Worm (Caenorhabditis elegans) whole organism, L1 larva: ENCODE measurements around the gene ins-10.

Experiments used
- C04F5.9 ChIP-seq: sonication (generic microtip); optimal IDR thresholded peaks from 2 replicates; lab custom pipeline; 2016; ENCODE audit warnings: missing genetic modification characterization, missing compliant biosample characterization
- C16A3.4 ChIP-seq: fragments of 150-350 bp; optimal IDR thresholded peaks from 2 replicates; lab custom pipeline; 2014; ENCODE audit warnings: missing biosample characterization, missing genetic modification characterization
- C34B4.2 ChIP-seq: sonication (generic microtip); optimal IDR thresholded peaks from 2 replicates; lab custom pipeline; 2017; ENCODE audit warnings: mild to moderate bottlenecking, missing genetic modification characterization, missing compliant biosample characterization
- F16B12.6 ChIP-seq: fragments of 150-350 bp; optimal IDR thresholded peaks from 2 replicates; lab custom pipeline; 2014; ENCODE audit warnings: missing biosample characterization, missing genetic modification characterization
- aly-2 ChIP-seq: fragments of 150-350 bp; optimal IDR thresholded peaks from 2 replicates; lab custom pipeline; 2014; ENCODE audit warnings: missing biosample characterization, missing genetic modification characterization
- blmp-1 ChIP-seq: fragments of 150-350 bp; optimal IDR thresholded peaks from 2 replicates; lab custom pipeline; 2014; ENCODE audit warnings: missing biosample characterization, missing genetic modification characterization
- ceh-63 ChIP-seq: fragments of 200-800 bp; sonication (Bioruptor generic); optimal IDR thresholded peaks from 2 replicates; lab custom pipeline; 2018; ENCODE audit warnings: mild to moderate bottlenecking, missing genetic modification characterization, missing compliant biosample characterization
- ceh-82 ChIP-seq, 3 experiments: fragments of 150-350 bp in 1 of 3; sonication (generic microtip) in 2 of 3; optimal IDR thresholded peaks; 2 replicates each; lab custom pipeline; 2014 to 2017; ENCODE audit warnings: missing biosample characterization in 3 of 3, missing genetic modification characterization in 3 of 3
- ceh-88 ChIP-seq: fragments of 200-800 bp; sonication (Bioruptor generic); IDR thresholded peaks from 2 replicates; pipeline ENCODE4 v1.3.6; 2022; ENCODE audit warnings: missing genetic modification characterization, missing compliant biosample characterization
- ceh-90 ChIP-seq: sonication (generic microtip); optimal IDR thresholded peaks from 2 replicates; lab custom pipeline; 2016; ENCODE audit warnings: missing genetic modification characterization, missing compliant biosample characterization
- ces-1 ChIP-seq: fragments of 150-350 bp; optimal IDR thresholded peaks from 2 replicates; lab custom pipeline; 2014; ENCODE audit warnings: missing biosample characterization, missing genetic modification reagents, missing genetic modification characterization
- dsc-1 ChIP-seq: sonication (generic microtip); optimal IDR thresholded peaks from 2 replicates; lab custom pipeline; 2016; ENCODE audit warnings: mild to moderate bottlenecking, missing genetic modification characterization, missing compliant biosample characterization
- efl-1 ChIP-seq, 4 experiments: fragments of 150-350 bp; optimal IDR thresholded peaks in 3 of 4; peaks in 1 of 4; 1 replicate in 1 of 4; 2 replicates in 3 of 4; lab custom pipeline; 2014; ENCODE audit warnings: missing biosample characterization in 2 of 4, missing genetic modification characterization in 2 of 4, missing genetic modification reagents in 2 of 4
- egl-13 ChIP-seq: sonication (generic microtip); optimal IDR thresholded peaks from 2 replicates; lab custom pipeline; 2016; ENCODE audit warnings: missing genotype, missing genetic modification reagents, missing genetic modification characterization, missing compliant biosample characterization
- egl-27 ChIP-seq, 2 experiments: fragments of 150-350 bp in 1 of 2; sonication (generic microtip); optimal IDR thresholded peaks; 3 replicates each; lab custom pipeline; 2017 to 2018; ENCODE audit warnings: missing biosample characterization in 2 of 2, missing genetic modification characterization in 2 of 2, missing genetic modification reagents in 2 of 2
- elt-3 ChIP-seq, 6 experiments: fragments of 150-350 bp in 1 of 6; sonication (generic microtip); optimal IDR thresholded peaks; 2 replicates each; lab custom pipeline; 2017 to 2018; ENCODE audit warnings: missing biosample characterization in 6 of 6, missing genetic modification characterization in 6 of 6, inconsistent platforms in 1 of 6
- ets-5 ChIP-seq: fragments of 200-800 bp; sonication (Bioruptor generic); IDR thresholded peaks from 2 replicates; pipeline ENCODE4 v1.3.6; 2022; ENCODE audit warnings: missing genetic modification characterization, missing compliant biosample characterization
- fkh-10 ChIP-seq: sonication (generic microtip); optimal IDR thresholded peaks from 2 replicates; lab custom pipeline; 2017; ENCODE audit warnings: missing biosample characterization, missing genetic modification reagents, missing genetic modification characterization
- fkh-8 ChIP-seq: sonication (generic microtip); optimal IDR thresholded peaks from 2 replicates; lab custom pipeline; 2016; ENCODE audit warnings: mild to moderate bottlenecking, missing genetic modification characterization, missing compliant biosample characterization
- hlh-17 ChIP-seq: fragments of 200-800 bp; sonication (Bioruptor generic); optimal IDR thresholded peaks from 2 replicates; lab custom pipeline; 2018; ENCODE audit warnings: missing genetic modification characterization, mild to moderate bottlenecking, missing compliant biosample characterization, moderate library complexity, borderline replicate concordance
- hlh-4 ChIP-seq: sonication (generic microtip); optimal IDR thresholded peaks from 2 replicates; lab custom pipeline; 2016; ENCODE audit warnings: mild to moderate bottlenecking, missing genetic modification characterization, missing compliant biosample characterization
- hpl-2 ChIP-seq: fragments of 150-350 bp; optimal IDR thresholded peaks from 2 replicates; lab custom pipeline; 2014; ENCODE audit warnings: missing biosample characterization, missing genetic modification reagents, missing genetic modification characterization
- isw-1 ChIP-seq: fragments of 200-800 bp; sonication (Bioruptor generic); IDR thresholded peaks from 2 replicates; pipeline ENCODE4 v1.3.6; 2022; ENCODE audit warnings: missing genetic modification characterization, missing compliant biosample characterization
- jun-1 ChIP-seq: fragments of 150-350 bp; optimal IDR thresholded peaks from 2 replicates; lab custom pipeline; 2014; ENCODE audit warnings: missing biosample characterization, missing genetic modification reagents, missing genetic modification characterization
- lin-14 ChIP-seq: fragments of 200-800 bp; sonication (Bioruptor generic); optimal IDR thresholded peaks from 2 replicates; lab custom pipeline; 2018; ENCODE audit warnings: mild to moderate bottlenecking, missing genetic modification characterization, moderate library complexity, missing compliant biosample characterization
- lsy-2 ChIP-seq, 2 experiments: fragments of 150-350 bp; optimal IDR thresholded peaks; 2 replicates each; lab custom pipeline; 2014; ENCODE audit warnings: missing biosample characterization in 2 of 2, missing genetic modification characterization in 2 of 2
- mdl-1 ChIP-seq, 2 experiments: fragments of 150-350 bp; optimal IDR thresholded peaks; 2 replicates each; lab custom pipeline; 2014 to 2017; ENCODE audit warnings: missing biosample characterization in 2 of 2, missing genetic modification characterization in 2 of 2, inconsistent platforms in 1 of 2
- nhr-28 ChIP-seq: fragments of 150-350 bp; optimal IDR thresholded peaks from 2 replicates; lab custom pipeline; 2014; ENCODE audit warnings: missing biosample characterization, missing genetic modification characterization
- nhr-47 ChIP-seq: sonication (generic microtip); optimal IDR thresholded peaks from 2 replicates; lab custom pipeline; 2016; ENCODE audit warnings: mild to moderate bottlenecking, missing genetic modification characterization, moderate library complexity, missing compliant biosample characterization
- nhr-71 ChIP-seq: sonication (generic microtip); optimal IDR thresholded peaks from 2 replicates; lab custom pipeline; 2016; ENCODE audit warnings: mild to moderate bottlenecking, missing genetic modification characterization, moderate library complexity, missing compliant biosample characterization
- nhr-77 ChIP-seq: fragments of 150-350 bp; optimal IDR thresholded peaks from 2 replicates; lab custom pipeline; 2014; ENCODE audit warnings: missing biosample characterization, missing genetic modification characterization
- nhr-84 ChIP-seq: sonication (generic microtip); optimal IDR thresholded peaks from 2 replicates; lab custom pipeline; 2017; ENCODE audit warnings: missing biosample characterization, missing genetic modification characterization
- nhr-85 ChIP-seq: sonication (generic microtip); peaks from one replicate; lab custom pipeline; 2016; ENCODE audit warnings: missing genetic modification characterization, inconsistent platforms, missing compliant biosample characterization
- nhr-90 ChIP-seq: sonication (generic microtip); optimal IDR thresholded peaks from 2 replicates; lab custom pipeline; 2016; ENCODE audit warnings: mild to moderate bottlenecking, missing genetic modification characterization, missing compliant biosample characterization; ENCODE audit not compliant: poor library complexity
- pax-3 ChIP-seq: fragments of 200-800 bp; sonication (Bioruptor generic); optimal IDR thresholded peaks from 2 replicates; lab custom pipeline; 2018; ENCODE audit warnings: mild to moderate bottlenecking, missing genetic modification characterization, moderate library complexity, missing compliant biosample characterization
- skn-1 ChIP-seq: fragments of 150-350 bp; optimal IDR thresholded peaks from 2 replicates; lab custom pipeline; 2014; ENCODE audit warnings: missing biosample characterization, missing genetic modification characterization
- snu-23 ChIP-seq: sonication (generic microtip); optimal IDR thresholded peaks from 2 replicates; lab custom pipeline; 2016; ENCODE audit warnings: missing genetic modification characterization, missing compliant biosample characterization
- sox-4 ChIP-seq: sonication (generic microtip); optimal IDR thresholded peaks from 2 replicates; lab custom pipeline; 2016; ENCODE audit warnings: missing genetic modification characterization, missing compliant biosample characterization
- swsn-7 ChIP-seq: sonication (generic microtip); optimal IDR thresholded peaks from 2 replicates; lab custom pipeline; 2016; ENCODE audit warnings: missing genetic modification characterization, missing compliant biosample characterization
- tbx-2 ChIP-seq: sonication (generic microtip); optimal IDR thresholded peaks from 2 replicates; lab custom pipeline; 2016; ENCODE audit warnings: missing genetic modification characterization, missing compliant biosample characterization
- tlp-1 ChIP-seq: fragments of 150-350 bp; optimal IDR thresholded peaks from 2 replicates; lab custom pipeline; 2014; ENCODE audit warnings: missing biosample characterization, missing genetic modification characterization
- unc-130 ChIP-seq: fragments of 150-350 bp; optimal IDR thresholded peaks from 2 replicates; lab custom pipeline; 2017; ENCODE audit warnings: missing biosample characterization, missing genetic modification characterization, inconsistent platforms
- unc-86 ChIP-seq: sonication (generic microtip); optimal IDR thresholded peaks from 2 replicates; lab custom pipeline; 2016; ENCODE audit warnings: missing genetic modification characterization, missing compliant biosample characterization
- xbp-1 ChIP-seq: sonication (generic microtip); optimal IDR thresholded peaks from 2 replicates; lab custom pipeline; 2016; ENCODE audit warnings: missing genetic modification characterization, missing compliant biosample characterization

ins-10 gene

DNA sequence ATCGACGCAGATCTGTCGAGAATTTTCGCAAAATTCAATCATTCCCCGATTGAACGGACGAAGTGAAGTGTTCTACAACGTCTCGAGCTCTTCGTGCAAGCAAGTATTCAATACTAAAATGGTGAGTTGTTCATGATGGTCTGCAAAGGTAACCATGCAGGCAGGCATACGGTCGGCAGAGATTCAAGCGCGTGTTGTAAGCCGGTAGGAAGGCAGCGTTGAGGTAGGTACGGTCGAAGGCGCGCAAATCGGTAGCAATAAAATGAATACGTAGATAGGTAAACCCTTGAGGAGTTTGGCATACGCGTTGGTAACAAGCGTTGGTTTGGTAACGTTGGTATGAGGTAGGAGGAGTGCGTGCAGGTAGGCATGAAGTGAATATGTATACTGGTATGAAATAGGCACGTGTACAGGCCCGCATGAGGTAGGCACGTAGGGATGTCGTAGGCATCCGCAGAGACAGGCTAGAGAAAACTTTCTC is 34.1 kb downstream of the ins-10 start, which contains the start of gene D1086.17:
D1086.17 (plus strand) TSS at position 51 of the 481 bp plus-strand sequence.
- TF ChIP-seq tbx-2 (tag; lab: Kevin White, UChicago), result no peak
- no peak for TF ChIP-seq ceh-90 (tag; lab: Kevin White, UChicago)
- no peak for TF ChIP-seq sox-4 (tag; lab: Kevin White, UChicago)
- no peak for TF ChIP-seq ceh-63 (GFP tag; lab: Kevin White, UChicago)
- no peak for TF ChIP-seq isw-1 (GFP tag; lab: Robert Waterston, UW)
- no peak for TF ChIP-seq snu-23 (GFP tag; lab: Kevin White, UChicago)
- no peak for TF ChIP-seq nhr-28 (tag; lab: Kevin White, UChicago)
- no peak for TF ChIP-seq nhr-85
- TF ChIP-seq jun-1 (tag; lab: Kevin White, UChicago), result no peak
- no peak for TF ChIP-seq lsy-2 (tag; optimal IDR thresholded peaks at IDR 0.05; lab: Kevin White, UChicago)
- TF ChIP-seq lin-14 (GFP tag; lab: Kevin White, UChicago), result no peak
- no peak for TF ChIP-seq efl-1 (optimal IDR thresholded peaks at IDR 0.05; lab: Kevin White, UChicago)
- no peak for TF ChIP-seq efl-1 (GFP tag; optimal IDR thresholded peaks at IDR 0.05 in 1 of 2; lab: Kevin White, UChicago)
- TF ChIP-seq unc-86 (tag; lab: Kevin White, UChicago), result no peak
- TF ChIP-seq blmp-1, result no peak
- TF ChIP-seq xbp-1 (tag; lab: Kevin White, UChicago), result no peak

DNA sequence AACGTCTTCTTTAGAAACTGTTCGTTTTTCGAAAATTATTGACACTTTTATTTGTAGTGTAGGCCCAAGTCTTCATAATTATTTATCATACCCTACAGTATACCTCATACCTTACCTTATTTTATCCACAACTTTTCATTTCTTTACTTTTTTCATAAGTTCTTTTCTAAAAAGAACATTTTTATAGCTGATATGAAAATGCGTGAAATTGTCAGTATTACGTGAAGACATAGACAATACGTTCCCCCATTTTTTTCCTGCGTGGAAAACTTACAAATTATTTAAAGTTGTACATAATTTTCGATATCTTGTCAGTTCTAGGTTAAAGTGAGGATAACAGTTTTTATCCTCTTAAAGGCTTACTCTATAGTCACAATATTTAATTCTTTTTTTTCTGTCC is 36.1 kb downstream of the ins-10 start:
- TF ChIP-seq egl-27 (tag; optimal IDR thresholded peaks at IDR 0.05; lab: Kevin White, UChicago) (no peak), elt-3 (tag; optimal IDR thresholded peaks at IDR 0.05; lab: Kevin White, UChicago) (no peak), ets-5 (GFP tag; lab: Robert Waterston, UW) (no peak), tlp-1 (tag; lab: Kevin White, UChicago) (no peak), C04F5.9 (tag; lab: Kevin White, UChicago) (no peak), nhr-84 (tag; lab: Kevin White, UChicago) (no peak), unc-130 (tag; lab: Kevin White, UChicago) (no peak), jun-1 (tag; lab: Kevin White, UChicago) (no peak), lin-14 (GFP tag; lab: Kevin White, UChicago) (no peak), dsc-1 (tag; lab: Kevin White, UChicago) (no peak)

DNA sequence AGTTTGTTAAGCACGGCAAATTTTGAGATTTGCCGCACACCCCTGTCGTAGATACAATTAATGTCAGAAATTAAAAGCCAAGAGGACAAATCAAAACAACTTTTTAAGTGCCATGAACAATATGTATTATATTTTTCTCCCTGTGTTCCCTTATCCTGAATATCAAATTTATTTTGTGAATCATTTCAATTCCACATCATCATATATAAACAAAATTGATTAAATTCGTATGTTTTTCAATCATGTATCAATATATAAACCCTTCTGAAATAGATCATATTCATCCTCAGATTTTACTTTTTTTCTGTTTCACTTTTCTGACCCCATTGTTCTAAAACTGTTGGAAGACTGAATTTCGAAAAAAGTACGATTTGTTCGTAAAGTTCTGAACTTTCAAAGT is 40.4 kb downstream of the ins-10 start, which contains the start of gene D1086.11:
D1086.11 (plus strand) TSS at position 301 of the 400 bp plus-strand sequence.
- TF ChIP-seq ceh-63 (GFP tag; lab: Kevin White, UChicago) (no peak), hlh-17 (GFP tag; lab: Kevin White, UChicago) (no peak), hpl-2 (GFP tag; lab: Kevin White, UChicago) (no peak), egl-13 (no peak), nhr-90 (tag; lab: Kevin White, UChicago) (no peak), hlh-4 (tag; lab: Kevin White, UChicago) (no peak), C16A3.4 (tag; lab: Kevin White, UChicago) (no peak), nhr-28 (tag; lab: Kevin White, UChicago) (no peak), nhr-85 (no peak), nhr-77 (tag; lab: Kevin White, UChicago) (no peak), skn-1 (tag; lab: Kevin White, UChicago) (no peak)

DNA sequence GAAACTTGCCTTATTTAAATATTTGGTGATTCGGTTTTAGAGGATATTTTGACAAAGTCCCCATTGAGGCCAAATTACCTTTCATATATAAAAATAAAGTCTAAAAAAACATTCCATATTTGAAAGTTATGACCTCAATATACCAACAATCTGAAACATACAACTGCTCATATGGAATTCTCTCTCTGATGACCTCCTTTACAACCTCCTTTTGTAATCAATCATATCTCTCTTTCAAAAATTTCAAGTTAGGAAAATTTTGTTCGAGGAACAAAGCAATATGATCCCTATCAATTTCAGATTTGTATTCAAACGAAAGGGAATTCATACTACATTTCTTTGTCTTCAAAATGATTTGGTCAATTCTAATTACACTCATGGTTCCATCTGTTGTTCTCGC is 45.8 kb downstream of the ins-10 start, which contains the start of gene D1086.6:
D1086.6 (plus strand) TSS at position 301 of the 400 bp plus-strand sequence.
- no peak for TF ChIP-seq pax-3
- no peak for TF ChIP-seq ces-1 (GFP tag; lab: Kevin White, UChicago)
- no peak for TF ChIP-seq fkh-10 (GFP tag; lab: Kevin White, UChicago)
- TF ChIP-seq C34B4.2 (tag; lab: Kevin White, UChicago), result no peak
- TF ChIP-seq efl-1 (optimal IDR thresholded peaks at IDR 0.05; lab: Kevin White, UChicago), result no peak
- no peak for TF ChIP-seq efl-1 (GFP tag; optimal IDR thresholded peaks at IDR 0.05 in 1 of 2; lab: Kevin White, UChicago)
- TF ChIP-seq sox-4 (tag; lab: Kevin White, UChicago), result no peak
- no peak for TF ChIP-seq ceh-88
- no peak for TF ChIP-seq nhr-47
- no peak for TF ChIP-seq mdl-1 (tag; optimal IDR thresholded peaks at IDR 0.05; lab: Kevin White, UChicago)
- no peak for TF ChIP-seq jun-1 (tag; lab: Kevin White, UChicago)
- no peak for TF ChIP-seq aly-2 (tag; lab: Kevin White, UChicago)
- no peak for TF ChIP-seq fkh-8 (tag; lab: Kevin White, UChicago)
- no peak for TF ChIP-seq nhr-90 (tag; lab: Kevin White, UChicago)
- no peak for TF ChIP-seq dsc-1 (tag; lab: Kevin White, UChicago)
- no peak for TF ChIP-seq ceh-82 (tag; optimal IDR thresholded peaks at IDR 0.05; lab: Kevin White, UChicago)
- TF ChIP-seq swsn-7 (tag; lab: Kevin White, UChicago), result no peak
- no peak for TF ChIP-seq blmp-1
- no peak for TF ChIP-seq F16B12.6 (tag; lab: Kevin White, UChicago)
- TF ChIP-seq nhr-71 (tag; lab: Kevin White, UChicago), result no peak
